Worm (Caenorhabditis elegans) whole organism, midembryonic: ENCODE results near the gene Y66D12A.3.

Experiments used
- T22C8.4 ChIP-seq: fragments of 200-800 bp; sonication (Bioruptor generic); IDR thresholded peaks from 2 replicates; pipeline ENCODE4 v1.3.6; 2022; ENCODE audit warnings: missing genetic modification characterization, missing compliant biosample characterization
- cog-1 ChIP-seq: sonication (generic microtip); optimal IDR thresholded peaks from 2 replicates; lab custom pipeline; 2016; ENCODE audit warnings: missing genetic modification characterization, missing compliant biosample characterization
- flt-1 ChIP-seq: fragments of 200-800 bp; sonication (Bioruptor generic); IDR thresholded peaks from 2 replicates; pipeline ENCODE4 v1.3.6; 2022; ENCODE audit warnings: missing genetic modification characterization, missing compliant biosample characterization
- klf-2 ChIP-seq: fragments of 200-800 bp; sonication (Bioruptor generic); conservative IDR thresholded peaks from 2 replicates; pipeline ENCODE4 v1.3.6; 2022; ENCODE audit warnings: missing genetic modification reagents, missing genetic modification characterization, missing compliant biosample characterization
- med-1 ChIP-seq: sonication (generic microtip); optimal IDR thresholded peaks from 2 replicates; lab custom pipeline; 2017; ENCODE audit warnings: missing genetic modification characterization, mild to moderate bottlenecking, missing compliant biosample characterization, antibody characterized with exemption, missing genetic modification reagents; ENCODE audit not compliant: insufficient read depth
- ref-1 ChIP-seq: fragments of 200-800 bp; sonication (Bioruptor generic); conservative IDR thresholded peaks from 2 replicates; pipeline ENCODE4 v1.3.6; 2022; ENCODE audit warnings: missing genetic modification reagents, missing genetic modification characterization, missing compliant biosample characterization
- tab-1 ChIP-seq: fragments of 200-800 bp; sonication (Bioruptor generic); IDR thresholded peaks from 2 replicates; pipeline ENCODE4 v1.3.6; 2022; ENCODE audit warnings: missing genetic modification characterization, missing compliant biosample characterization
- ztf-23 ChIP-seq: fragments of 200-800 bp; sonication (Bioruptor generic); IDR thresholded peaks from 2 replicates; pipeline ENCODE4 v1.3.6; 2022; ENCODE audit warnings: missing genetic modification reagents, missing genetic modification characterization, missing compliant biosample characterization
- ztf-29 ChIP-seq: fragments of 200-800 bp; sonication (Bioruptor generic); IDR thresholded peaks from 2 replicates; pipeline ENCODE4 v1.3.6; 2022; ENCODE audit warnings: missing genetic modification reagents, missing genetic modification characterization, missing compliant biosample characterization

DNA sequence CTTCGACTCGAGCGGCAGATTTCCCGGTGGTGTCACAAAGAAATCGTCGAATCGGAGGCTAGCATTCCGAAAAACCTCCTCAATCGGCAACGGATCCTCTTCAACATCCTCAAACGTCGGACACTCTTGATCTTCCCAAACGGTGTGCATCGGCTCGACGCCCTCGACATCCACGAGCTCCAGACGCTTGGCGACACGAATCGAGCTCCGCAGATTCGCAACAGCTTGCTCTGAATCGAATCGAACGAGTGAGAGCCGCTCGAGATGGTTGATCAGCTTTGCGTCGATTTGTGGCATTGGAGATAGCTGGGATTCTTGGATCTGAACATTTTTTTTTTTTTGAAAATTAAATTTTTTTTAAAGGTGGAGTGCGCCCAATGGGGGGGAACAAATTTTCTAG, 9.6 kb upstream of the Y66D12A.3 start:
- TF ChIP-seq med-1 (no peak), ztf-29 (no peak), tab-1 (no peak), ref-1 (GFP tag; lab: Robert Waterston, UW) (no peak), cog-1 (tag; lab: Kevin White, UChicago) (no peak), flt-1 (GFP tag; lab: Robert Waterston, UW) (no peak), ztf-23 (no peak), T22C8.4 (no peak), klf-2 (GFP tag; lab: Robert Waterston, UW) (no peak)
